Worm (Caenorhabditis elegans): Measurements from ENCODE around the gene dpy-18.
A peak's percentile ranks its signal among the peaks of the same experiment; 100 is the strongest.

The dpy-18 gene

ce11 chrIII:11358273-11358672 is 19.5 kb downstream of the dpy-18 start:
- no peak for TF ChIP-seq aly-1 (tag; optimal IDR thresholded peaks at IDR 0.05)
- TF ChIP-seq hnd-1 (tag; optimal IDR thresholded peaks at IDR 0.05) = no peak
- no peak for TF ChIP-seq hmbx-1 (tag; optimal IDR thresholded peaks at IDR 0.05)
- TF ChIP-seq scrt-1 (GFP tag; IDR thresholded peaks at IDR 0.05) = no peak
- TF ChIP-seq tra-4 (tag; optimal IDR thresholded peaks at IDR 0.05) = no peak
- no peak for TF ChIP-seq B0310.2 (tag; optimal IDR thresholded peaks at IDR 0.05)
- TF ChIP-seq flt-1 (GFP tag; IDR thresholded peaks at IDR 0.05) = no peak
- TF ChIP-seq ets-7 (tag; optimal IDR thresholded peaks at IDR 0.05) = no peak
- TF ChIP-seq pes-1 (GFP tag; IDR thresholded peaks at IDR 0.05) = no peak
- no peak for TF ChIP-seq hmg-4 (GFP tag; optimal IDR thresholded peaks at IDR 0.05)
- TF ChIP-seq ceh-36 (tag; optimal IDR thresholded peaks at IDR 0.05) = no peak
- no peak for TF ChIP-seq tbx-11 (GFP tag; IDR thresholded peaks at IDR 0.05)
- no peak for TF ChIP-seq F13C5.2 (tag; optimal IDR thresholded peaks at IDR 0.05)

DNA sequence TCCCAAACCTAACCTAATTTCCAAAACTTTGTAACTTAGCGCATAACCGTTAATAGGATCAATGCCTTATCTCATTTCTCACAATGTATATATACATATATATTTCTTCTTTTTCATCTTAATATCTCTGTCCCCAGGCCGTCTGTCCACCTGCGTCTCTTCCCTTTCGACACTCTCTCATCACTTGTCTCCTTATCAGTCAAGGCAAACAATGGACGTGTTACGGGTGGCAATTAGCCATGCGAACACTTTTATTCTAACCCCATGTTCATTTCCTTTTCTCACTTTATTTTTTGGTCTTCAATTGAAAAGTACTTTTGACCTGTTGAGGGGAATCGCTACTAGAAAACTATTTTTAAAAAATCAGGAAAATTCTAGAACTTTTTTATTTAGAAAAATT is 20.4 kb downstream of the dpy-18 start:
- no peak for TF ChIP-seq tbx-37 (GFP tag; conservative IDR thresholded peaks at IDR 0.05)
- no peak for TF ChIP-seq F13C5.2 (tag; optimal IDR thresholded peaks at IDR 0.05)
- no peak for TF ChIP-seq ama-1 (optimal IDR thresholded peaks at IDR 0.05)
- TF ChIP-seq tra-4 (tag; optimal IDR thresholded peaks at IDR 0.05) = no peak

ce11 chrIII:11355758-11356323 is 21.9 kb downstream of the dpy-18 start:
- TF ChIP-seq tra-4 (tag; optimal IDR thresholded peaks at IDR 0.05) (no peak), hmg-4 (GFP tag; optimal IDR thresholded peaks at IDR 0.05) (no peak), ceh-13 (GFP tag; optimal IDR thresholded peaks at IDR 0.05) (no peak), B0310.2 (tag; optimal IDR thresholded peaks at IDR 0.05) (no peak)

ce11 chrIII:11353499-11353898 is 24.3 kb downstream of the dpy-18 start:
- peak; percentile 66; the same call in 1 of the 2 replicates for TF ChIP-seq pes-1 (GFP tag; IDR thresholded peaks at IDR 0.05)
- peak; percentile 17; the same call in 1 of the 2 replicates for TF ChIP-seq tbx-11 (GFP tag; IDR thresholded peaks at IDR 0.05)
- TF ChIP-seq tbx-37 (GFP tag; conservative IDR thresholded peaks at IDR 0.05) = 0 out of 2 replicates have a peak, but pooled peaks have one; percentile 41
- 0 out of 2 replicates have a peak, but pooled peaks have one; percentile 8 for TF ChIP-seq flt-1 (GFP tag; IDR thresholded peaks at IDR 0.05)
- no peak for TF ChIP-seq F13C5.2 (tag; optimal IDR thresholded peaks at IDR 0.05)
- no peak for TF ChIP-seq hmg-4 (GFP tag; optimal IDR thresholded peaks at IDR 0.05)

ce11 chrIII:11352840-11353239 is 24.9 kb downstream of the dpy-18 start:
- TF ChIP-seq tbx-11 (GFP tag; IDR thresholded peaks at IDR 0.05) = peak; percentile 57; the same call in 1 of the 2 replicates
- no peak for TF ChIP-seq ceh-13 (GFP tag; optimal IDR thresholded peaks at IDR 0.05)
- no peak for TF ChIP-seq hmbx-1 (tag; optimal IDR thresholded peaks at IDR 0.05)
- TF ChIP-seq pes-1 (GFP tag; IDR thresholded peaks at IDR 0.05) = peak; percentile 63
- peak; percentile 45; the same call in 1 of the 2 replicates for TF ChIP-seq flt-1 (GFP tag; IDR thresholded peaks at IDR 0.05)

DNA sequence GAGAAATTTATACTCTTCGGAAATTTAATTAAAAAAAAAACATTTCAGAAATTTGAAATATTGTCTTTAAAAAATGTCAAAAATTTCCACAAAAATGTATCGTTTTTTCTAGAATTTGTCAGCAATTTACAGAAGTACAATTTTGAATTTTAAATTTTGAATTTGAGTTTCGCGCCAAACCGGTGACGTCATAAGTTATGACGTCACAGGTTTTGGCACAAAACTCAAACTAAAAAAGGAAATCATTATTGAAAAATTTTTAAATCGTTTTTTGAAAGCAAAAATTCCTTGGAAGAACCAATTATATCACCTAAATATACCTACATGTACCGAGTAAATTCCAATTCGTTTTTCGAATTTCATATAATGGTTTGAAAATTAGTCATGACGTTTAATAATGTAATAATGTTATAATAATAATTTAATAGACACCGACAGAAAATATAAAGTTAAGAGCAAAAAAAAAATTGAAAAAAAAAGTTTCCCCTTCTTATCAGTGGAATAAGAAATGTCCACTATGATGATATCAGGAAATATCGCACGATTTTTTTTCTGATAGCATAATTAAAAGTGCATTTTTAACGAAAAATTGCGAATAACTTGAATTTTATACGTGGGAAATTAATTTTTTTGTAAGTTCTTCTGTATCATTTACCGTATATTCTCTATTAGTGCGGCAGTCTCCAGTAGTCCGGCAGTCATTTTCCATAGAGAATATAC is 27.5 kb downstream of the dpy-18 start:
- TF ChIP-seq pes-1 (GFP tag; IDR thresholded peaks at IDR 0.05) (no peak), sea-1 (GFP tag; conservative IDR thresholded peaks at IDR 0.05) (no peak), flt-1 (GFP tag; IDR thresholded peaks at IDR 0.05) (no peak), hnd-1 (tag; optimal IDR thresholded peaks at IDR 0.05) (no peak), B0310.2 (tag; optimal IDR thresholded peaks at IDR 0.05) (no peak)

DNA sequence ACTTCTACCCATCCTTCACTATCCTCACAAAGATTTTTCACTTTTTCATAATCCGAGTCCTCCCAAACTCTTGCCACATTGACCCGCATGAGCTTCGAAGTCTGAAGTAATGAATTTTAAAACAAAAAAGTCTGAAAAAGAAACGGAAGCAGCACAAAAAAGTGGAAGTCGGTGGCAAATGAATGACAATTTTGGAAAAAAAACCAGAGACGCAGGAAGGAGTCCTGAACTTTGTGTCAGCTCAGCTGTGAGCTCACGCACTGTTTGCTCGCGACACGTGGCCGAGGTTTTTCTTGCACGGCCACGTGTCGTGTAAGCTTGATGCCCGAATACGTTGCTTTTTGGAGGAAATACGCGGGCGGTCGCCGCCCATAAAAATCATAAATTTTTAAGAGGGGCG is 31.4 kb downstream of the dpy-18 start, which contains the start of gene T28D6.7:
Gene T28D6.7 (minus strand): TSS at position 101 of the 400 bp plus-strand sequence.
- no peak for TF ChIP-seq scrt-1 (GFP tag; IDR thresholded peaks at IDR 0.05)
- no peak for TF ChIP-seq B0310.2 (tag; optimal IDR thresholded peaks at IDR 0.05)
- TF ChIP-seq aly-1 (tag; optimal IDR thresholded peaks at IDR 0.05) = no peak
- TF ChIP-seq pes-1 (GFP tag; IDR thresholded peaks at IDR 0.05) = no peak

ce11 chrIII:11344125-11344524 is 33.7 kb downstream of the dpy-18 start:
- TF ChIP-seq hmg-4 (GFP tag; optimal IDR thresholded peaks at IDR 0.05) = no peak

ce11 chrIII:11343041-11343440 is 34.7 kb downstream of the dpy-18 start, which contains the start of the genes T28D6.6 and pen-2:
T28D6.6 (minus strand) TSS chrIII:11343108.
pen-2 (plus strand) TSS chrIII:11343322.
- TF ChIP-seq aly-1 (tag; optimal IDR thresholded peaks at IDR 0.05) (no peak), F13C5.2 (tag; optimal IDR thresholded peaks at IDR 0.05) (peak; percentile 48)

All from whole organism, early embryonic.